Fruit fly (Drosophila melanogaster) whole organism, prepupa: Measurements from ENCODE around the gene CG14042.

Experiments
- Blimp-1 ChIP-seq: fragments of 200-800 bp; sonication (Bioruptor generic); optimal IDR thresholded peaks from 3 replicates; lab custom pipeline; 2017; ENCODE audit warnings: missing biosample characterization, missing genetic modification characterization, mild to moderate bottlenecking, moderate library complexity, missing genetic modification reagents
- CG10631 ChIP-seq: fragments of 200-800 bp; sonication (Bioruptor generic); optimal IDR thresholded peaks from 2 replicates; lab custom pipeline; 2016; ENCODE audit warnings: missing biosample characterization, missing genetic modification characterization
- CG11294 ChIP-seq: fragments of 200-800 bp; sonication (Bioruptor generic); IDR thresholded peaks from 2 replicates; pipeline ENCODE4 v1.3.6; 2022; ENCODE audit warnings: missing biosample characterization, missing genetic modification characterization
- CG11762 ChIP-seq: fragments of 200-800 bp; sonication (Bioruptor generic); optimal IDR thresholded peaks from 3 replicates; lab custom pipeline; 2016; ENCODE audit warnings: missing biosample characterization, missing genetic modification characterization; ENCODE audit not compliant: insufficient read depth
- CG11902 ChIP-seq: fragments of 200-800 bp; sonication (Bioruptor generic); optimal IDR thresholded peaks from 3 replicates; lab custom pipeline; 2016; ENCODE audit warnings: missing biosample characterization, missing genetic modification characterization
- CG15336 ChIP-seq: fragments of 200-800 bp; sonication (Bioruptor generic); IDR thresholded peaks from 2 replicates; pipeline ENCODE4 v1.3.6; 2022; ENCODE audit warnings: missing biosample characterization, missing genetic modification characterization
- CG1621 ChIP-seq: fragments of 200-800 bp; sonication (Bioruptor generic); optimal IDR thresholded peaks from 3 replicates; lab custom pipeline; 2018; ENCODE audit warnings: missing biosample characterization, mild to moderate bottlenecking, missing genetic modification characterization
- CG16779 ChIP-seq: fragments of 200-800 bp; sonication (Bioruptor generic); optimal IDR thresholded peaks from 3 replicates; lab custom pipeline; 2017; ENCODE audit warnings: missing biosample characterization, mild to moderate bottlenecking, missing genetic modification characterization
- CG3032 ChIP-seq: fragments of 200-800 bp; optimal IDR thresholded peaks from 2 replicates; lab custom pipeline; 2019; ENCODE audit warnings: missing biosample characterization, mild to moderate bottlenecking, missing genetic modification characterization, moderate library complexity
- CG31627 ChIP-seq: fragments of 200-800 bp; sonication (Bioruptor generic); optimal IDR thresholded peaks from 3 replicates; lab custom pipeline; 2016; ENCODE audit warnings: missing biosample characterization, missing genetic modification characterization
- CG32006 ChIP-seq: fragments of 200-800 bp; sonication (Bioruptor generic); optimal IDR thresholded peaks from 3 replicates; lab custom pipeline; 2017; ENCODE audit warnings: missing biosample characterization, mild to moderate bottlenecking, missing genetic modification characterization
- CG34406 ChIP-seq: fragments of 200-800 bp; sonication (Bioruptor generic); optimal IDR thresholded peaks from 3 replicates; lab custom pipeline; 2016; ENCODE audit warnings: missing biosample characterization, missing genetic modification characterization
- CG3919 ChIP-seq: fragments of 200-800 bp; sonication (Bioruptor generic); optimal IDR thresholded peaks from 3 replicates; lab custom pipeline; 2016; ENCODE audit warnings: missing biosample characterization, missing genetic modification characterization
- CG4318 ChIP-seq: fragments of 200-800 bp; sonication (Bioruptor generic); optimal IDR thresholded peaks from 3 replicates; lab custom pipeline; 2017; ENCODE audit warnings: missing biosample characterization, mild to moderate bottlenecking, missing genetic modification characterization
- CG6163 ChIP-seq: fragments of 200-800 bp; sonication (Bioruptor generic); IDR thresholded peaks from 3 replicates; pipeline ENCODE4 v1.3.6; 2022; ENCODE audit warnings: missing biosample characterization, missing genetic modification characterization
- CG6792 ChIP-seq: fragments of 200-800 bp; sonication (Bioruptor generic); optimal IDR thresholded peaks from 3 replicates; lab custom pipeline; 2016; ENCODE audit warnings: missing biosample characterization, missing genetic modification characterization
- CG6808 ChIP-seq: fragments of 200-800 bp; sonication (Bioruptor generic); optimal IDR thresholded peaks from 3 replicates; lab custom pipeline; 2017; ENCODE audit warnings: missing biosample characterization, missing genetic modification characterization, mild to moderate bottlenecking, moderate library complexity, missing genetic modification reagents
- CG7368 ChIP-seq: fragments of 200-800 bp; sonication (Bioruptor generic); optimal IDR thresholded peaks from 3 replicates; lab custom pipeline; 2016; ENCODE audit warnings: missing biosample characterization, missing genetic modification characterization
- CG8119 ChIP-seq: fragments of 200-800 bp; sonication (Bioruptor generic); IDR thresholded peaks from 3 replicates; pipeline ENCODE4 v1.3.6; 2022; ENCODE audit warnings: missing biosample characterization, missing genetic modification characterization
- CG8319 ChIP-seq: fragments of 200-800 bp; sonication (Bioruptor generic); optimal IDR thresholded peaks from 3 replicates; lab custom pipeline; 2016; ENCODE audit warnings: missing biosample characterization, missing genetic modification characterization
- CG8632 ChIP-seq: fragments of 200-800 bp; sonication (Bioruptor generic); optimal IDR thresholded peaks from 3 replicates; lab custom pipeline; 2016; ENCODE audit warnings: missing biosample characterization, missing genetic modification characterization
- Eip75B ChIP-seq: fragments of 200-800 bp; sonication (Bioruptor generic); optimal IDR thresholded peaks from 3 replicates; lab custom pipeline; 2016; ENCODE audit warnings: missing biosample characterization, missing genetic modification characterization
- Eip78C ChIP-seq: fragments of 200-800 bp; sonication (Bioruptor generic); peaks from one replicate; lab custom pipeline; 2016; ENCODE audit warnings: missing biosample characterization, missing genetic modification characterization
- Eip93F ChIP-seq: fragments of 200-800 bp; sonication (Bioruptor generic); optimal IDR thresholded peaks from 2 replicates; lab custom pipeline; 2016; ENCODE audit warnings: missing biosample characterization, mild to moderate bottlenecking, missing genetic modification characterization
- Ets21C ChIP-seq: fragments of 200-800 bp; sonication (Bioruptor generic); optimal IDR thresholded peaks from 3 replicates; lab custom pipeline; 2016; ENCODE audit warnings: missing biosample characterization, missing genetic modification characterization
- Gug ChIP-seq: fragments of 200-800 bp; sonication (Bioruptor generic); IDR thresholded peaks from 2 replicates; pipeline ENCODE4 v1.3.6; 2022; ENCODE audit warnings: missing biosample characterization, missing genetic modification characterization
- Hr38 ChIP-seq: sonication (Bioruptor generic); optimal IDR thresholded peaks from 2 replicates; lab custom pipeline; 2016; ENCODE audit warnings: missing biosample characterization, missing genetic modification characterization
- Hr4 ChIP-seq: fragments of 200-800 bp; sonication (Bioruptor generic); optimal IDR thresholded peaks from 3 replicates; lab custom pipeline; 2016; ENCODE audit warnings: missing biosample characterization, missing genetic modification characterization
- Lpt ChIP-seq: fragments of 200-800 bp; sonication (Bioruptor generic); optimal IDR thresholded peaks from 3 replicates; lab custom pipeline; 2016; ENCODE audit warnings: missing biosample characterization, missing genetic modification characterization
- Met ChIP-seq: fragments of 200-800 bp; sonication (Bioruptor generic); optimal IDR thresholded peaks from 3 replicates; lab custom pipeline; 2016; ENCODE audit warnings: missing biosample characterization, missing genetic modification characterization
- OdsH ChIP-seq: fragments of 200-800 bp; sonication (Bioruptor generic); optimal IDR thresholded peaks from 3 replicates; lab custom pipeline; 2016; ENCODE audit warnings: missing biosample characterization, missing genetic modification characterization
- Smox ChIP-seq: fragments of 200-800 bp; sonication (Bioruptor generic); optimal IDR thresholded peaks from 3 replicates; lab custom pipeline; 2016; ENCODE audit warnings: missing biosample characterization, missing genetic modification characterization
- Sox102F ChIP-seq: fragments of 200-800 bp; sonication (Bioruptor generic); optimal IDR thresholded peaks from 2 replicates; lab custom pipeline; 2016; ENCODE audit warnings: missing biosample characterization, mild to moderate bottlenecking, missing genetic modification characterization
- Sox14 ChIP-seq: fragments of 200-800 bp; sonication (Bioruptor generic); optimal IDR thresholded peaks from 3 replicates; lab custom pipeline; 2016; ENCODE audit warnings: missing biosample characterization, missing genetic modification characterization
- Sox15 ChIP-seq: fragments of 200-800 bp; sonication (Bioruptor generic); optimal IDR thresholded peaks from 3 replicates; lab custom pipeline; 2016; ENCODE audit warnings: missing biosample characterization, missing genetic modification characterization
- achi ChIP-seq: fragments of 200-800 bp; sonication (Bioruptor generic); optimal IDR thresholded peaks from 3 replicates; lab custom pipeline; 2016; ENCODE audit warnings: missing biosample characterization, missing genetic modification characterization
- cyc ChIP-seq: fragments of 200-800 bp; sonication (Bioruptor generic); optimal IDR thresholded peaks from 3 replicates; lab custom pipeline; 2016; ENCODE audit warnings: missing biosample characterization, missing genetic modification characterization
- dac ChIP-seq: fragments of 200-800 bp; sonication (Bioruptor generic); optimal IDR thresholded peaks from 2 replicates; lab custom pipeline; 2017; ENCODE audit warnings: missing biosample characterization, mild to moderate bottlenecking, missing genetic modification characterization
- dsx ChIP-seq: fragments of 200-800 bp; optimal IDR thresholded peaks from 3 replicates; lab custom pipeline; 2019; ENCODE audit warnings: missing biosample characterization, mild to moderate bottlenecking, missing genetic modification characterization, moderate library complexity; ENCODE audit not compliant: poor library complexity, severe bottlenecking
- eg ChIP-seq: fragments of 200-800 bp; sonication (Bioruptor generic); IDR thresholded peaks from 3 replicates; pipeline ENCODE4 v1.3.6; 2022; ENCODE audit warnings: missing biosample characterization, missing genetic modification characterization
- esn ChIP-seq: fragments of 200-800 bp; sonication (Bioruptor generic); optimal IDR thresholded peaks from 2 replicates; lab custom pipeline; 2016; ENCODE audit warnings: missing biosample characterization, mild to moderate bottlenecking, missing genetic modification characterization, moderate library complexity
- lz ChIP-seq: fragments of 200-800 bp; sonication (Bioruptor generic); optimal IDR thresholded peaks from 3 replicates; lab custom pipeline; 2016; ENCODE audit warnings: missing biosample characterization, missing genetic modification characterization
- net ChIP-seq: fragments of 200-800 bp; sonication (Bioruptor generic); optimal IDR thresholded peaks from 3 replicates; lab custom pipeline; 2016; ENCODE audit warnings: missing biosample characterization, missing genetic modification characterization
- pdm3 ChIP-seq: fragments of 200-800 bp; sonication (Bioruptor generic); optimal IDR thresholded peaks from 3 replicates; lab custom pipeline; 2016; ENCODE audit warnings: missing biosample characterization, missing genetic modification characterization
- salr ChIP-seq, 2 experiments: fragments of 200-800 bp; sonication (Bioruptor generic); optimal IDR thresholded peaks; 3 replicates each; lab custom pipeline; 2016 to 2018; ENCODE audit warnings: missing biosample characterization in 2 of 2, missing genetic modification characterization in 2 of 2, mild to moderate bottlenecking in 1 of 2
- spab ChIP-seq: fragments of 200-800 bp; sonication (Bioruptor generic); optimal IDR thresholded peaks from 2 replicates; lab custom pipeline; 2017; ENCODE audit warnings: missing biosample characterization, mild to moderate bottlenecking, missing genetic modification characterization, missing genetic modification reagents
- ss ChIP-seq, 2 experiments: fragments of 200-800 bp; sonication (Bioruptor generic); optimal IDR thresholded peaks; 2 replicates in 1 of 2; 3 replicates in 1 of 2; lab custom pipeline; 2017 to 2018; ENCODE audit warnings: mild to moderate bottlenecking in 2 of 2, missing biosample characterization in 2 of 2, missing genetic modification characterization in 2 of 2, moderate library complexity in 1 of 2
- svp ChIP-seq: fragments of 200-800 bp; sonication (Bioruptor generic); peaks from one replicate; lab custom pipeline; 2016; ENCODE audit warnings: missing biosample characterization, missing genetic modification characterization
- topi ChIP-seq: fragments of 200-800 bp; sonication (Bioruptor generic); optimal IDR thresholded peaks from 3 replicates; lab custom pipeline; 2016; ENCODE audit warnings: missing biosample characterization, missing genetic modification characterization
- vri ChIP-seq: fragments of 200-800 bp; sonication (Bioruptor generic); optimal IDR thresholded peaks from 3 replicates; lab custom pipeline; 2016; ENCODE audit warnings: missing biosample characterization, mild to moderate bottlenecking, missing genetic modification characterization

Gene CG14042

dm6 chr2L:4997401-4998259 is 39.9 kb upstream of the CG14042 start:
- peak; percentile 98 for TF ChIP-seq achi (GFP tag; lab: Kevin White, UChicago)
- peak; percentile 99 for TF ChIP-seq OdsH (GFP tag; lab: Kevin White, UChicago)
- peak; percentile 99 for TF ChIP-seq Smox (GFP tag; lab: Kevin White, UChicago)
- TF ChIP-seq lz (GFP tag; lab: Kevin White, UChicago), result peak; percentile 99
- TF ChIP-seq ss (GFP tag; optimal IDR thresholded peaks at IDR 0.05; lab: Kevin White, UChicago), result peak; percentile 95 to 98
- TF ChIP-seq CG6163 (GFP tag; lab: Robert Waterston, UW), result peak; percentile 100
- TF ChIP-seq CG34406 (GFP tag; lab: Kevin White, UChicago), result peak; percentile 98
- TF ChIP-seq cyc (GFP tag; lab: Kevin White, UChicago), result peak; percentile 99
- TF ChIP-seq CG16779 (tag; lab: Kevin White, UChicago), result peak; percentile 99
- TF ChIP-seq Sox102F (GFP tag; lab: Kevin White, UChicago), result peak; percentile 99
- peak; percentile 98 for TF ChIP-seq vri
- TF ChIP-seq Met (GFP tag; lab: Kevin White, UChicago), result peak; percentile 99
- peak; percentile 99 for TF ChIP-seq spab
- peak; percentile 99 for TF ChIP-seq CG4318 (GFP tag; lab: Kevin White, UChicago)
- TF ChIP-seq salr (GFP tag; optimal IDR thresholded peaks at IDR 0.05; lab: Kevin White, UChicago), result peak; percentile 98 to 99
- peak; percentile 99; the same call in 1 of the 2 replicates for TF ChIP-seq CG11294 (GFP tag; lab: Robert Waterston, UW)
- peak; percentile 98 for TF ChIP-seq dsx (GFP tag; lab: Kevin White, UChicago)
- peak; percentile 100 for TF ChIP-seq Eip78C (GFP tag; lab: Kevin White, UChicago)
- TF ChIP-seq Ets21C (GFP tag; lab: Kevin White, UChicago), result peak; percentile 99
- TF ChIP-seq CG6808 (GFP tag; lab: Kevin White, UChicago), result peak; percentile 98
- peak; percentile 99 for TF ChIP-seq eg (GFP tag; lab: Robert Waterston, UW)
- TF ChIP-seq CG10631 (GFP tag; lab: Kevin White, UChicago), result peak; percentile 99
- TF ChIP-seq CG32006 (GFP tag; lab: Kevin White, UChicago), result peak; percentile 100
- TF ChIP-seq CG1621 (tag; lab: Kevin White, UChicago), result peak; percentile 99
- TF ChIP-seq net (GFP tag; lab: Kevin White, UChicago), result peak; percentile 99
- peak; percentile 99 for TF ChIP-seq CG11902
- TF ChIP-seq CG7368 (GFP tag; lab: Kevin White, UChicago), result peak; percentile 99
- TF ChIP-seq CG8319 (GFP tag; lab: Kevin White, UChicago), result peak; percentile 98
- peak; percentile 99 for TF ChIP-seq CG8632 (GFP tag; lab: Kevin White, UChicago)
- peak; percentile 99 for TF ChIP-seq CG15336
- TF ChIP-seq Lpt (GFP tag; lab: Kevin White, UChicago), result peak; percentile 100
- peak; percentile 100 for TF ChIP-seq svp (GFP tag; lab: Kevin White, UChicago)
- peak; percentile 99 for TF ChIP-seq Sox14 (GFP tag; lab: Kevin White, UChicago)
- peak; percentile 99 for TF ChIP-seq Gug (GFP tag; lab: Robert Waterston, UW)
- peak; percentile 99 for TF ChIP-seq dac (GFP tag; lab: Kevin White, UChicago)
- peak; percentile 99 for TF ChIP-seq esn (GFP tag; lab: Kevin White, UChicago)
- peak; percentile 99 for TF ChIP-seq CG3032
- peak; percentile 97 for TF ChIP-seq Blimp-1 (GFP tag; lab: Kevin White, UChicago)
- TF ChIP-seq Eip75B (GFP tag; lab: Kevin White, UChicago), result peak; percentile 99
- peak; percentile 99 for TF ChIP-seq CG11762
- TF ChIP-seq Eip93F, result peak; percentile 95
- peak; percentile 100 for TF ChIP-seq CG3919 (GFP tag; lab: Kevin White, UChicago)
- peak; percentile 99 for TF ChIP-seq CG6792
- peak; percentile 99 for TF ChIP-seq topi
- peak; percentile 99 for TF ChIP-seq CG8119 (GFP tag; lab: Robert Waterston, UW)
- TF ChIP-seq Sox15 (GFP tag; lab: Kevin White, UChicago), result peak; percentile 99
- TF ChIP-seq pdm3 (GFP tag; lab: Kevin White, UChicago), result peak; percentile 99
- peak; percentile 99 for TF ChIP-seq CG31627
- TF ChIP-seq Hr4 (GFP tag; lab: Kevin White, UChicago), result peak; percentile 100
- peak; percentile 90 for TF ChIP-seq Hr38 (GFP tag; lab: Kevin White, UChicago)
